Fruit fly (Drosophila melanogaster) whole organism, embryonic: ENCODE results near the gene sphinx1.
A peak's percentile ranks its signal among the peaks of the same experiment; 100 is the strongest.

Source experiments
- CG12155 ChIP-seq: fragments of 200-800 bp; sonication (Bioruptor generic); optimal IDR thresholded peaks from 3 replicates; lab custom pipeline; 2016; ENCODE audit warnings: missing biosample characterization, missing genetic modification characterization
- CG15601 ChIP-seq: fragments of 200-800 bp; sonication (Bioruptor generic); optimal IDR thresholded peaks from 3 replicates; lab custom pipeline; 2019; ENCODE audit warnings: missing biosample characterization, mild to moderate bottlenecking, missing genetic modification characterization, moderate library complexity
- CG7786 ChIP-seq: fragments of 200-800 bp; sonication (Bioruptor generic); optimal IDR thresholded peaks from 2 replicates; lab custom pipeline; 2016; ENCODE audit warnings: missing biosample characterization, missing genetic modification characterization
- Eip74EF ChIP-seq, 2 experiments: fragments of 200-800 bp in 1 of 2; fragments of >200 bp in 1 of 2; sonication (Bioruptor generic) in 1 of 2; optimal IDR thresholded peaks; 2 replicates each; lab custom pipeline; 2017 to 2019; ENCODE audit warnings: missing biosample characterization in 2 of 2, missing genetic modification characterization in 2 of 2, mild to moderate bottlenecking in 1 of 2, moderate library complexity in 1 of 2
- Gsc ChIP-seq: fragments of 200-800 bp; sonication (Bioruptor generic); IDR thresholded peaks from 2 replicates; pipeline ENCODE4 v1.3.6; 2022; ENCODE audit warnings: missing biosample characterization, missing genetic modification characterization
- HHEX ChIP-seq: fragments of 200-800 bp; sonication (Bioruptor generic); optimal IDR thresholded peaks from 3 replicates; lab custom pipeline; 2017; ENCODE audit warnings: missing biosample characterization, mild to moderate bottlenecking, missing genetic modification characterization, missing genetic modification reagents
- Stat92E ChIP-seq, 3 experiments: fragments of >200 bp in 2 of 3; fragments of 200-800 bp in 1 of 3; sonication (Bioruptor generic) in 1 of 3; optimal IDR thresholded peaks; 2 replicates each; lab custom pipeline; 2017 to 2019; ENCODE audit warnings: missing biosample characterization in 3 of 3, missing genetic modification characterization in 3 of 3, mild to moderate bottlenecking in 1 of 3, moderate library complexity in 1 of 3
- chinmo ChIP-seq: fragments of 200-800 bp; sonication (Bioruptor generic); IDR thresholded peaks from 4 replicates; pipeline ENCODE4 v1.3.6; 2022; ENCODE audit warnings: missing biosample characterization, missing genetic modification characterization; ENCODE audit not compliant: partially characterized antibody
- eve ChIP-seq, 2 experiments: fragments of >200 bp; optimal IDR thresholded peaks; 2 replicates each; lab custom pipeline; 2017; ENCODE audit warnings: missing biosample characterization in 2 of 2, missing genetic modification characterization in 2 of 2
- nom ChIP-seq: fragments of 200-800 bp; sonication (Bioruptor generic); optimal IDR thresholded peaks from 2 replicates; lab custom pipeline; 2017; ENCODE audit warnings: missing biosample characterization, missing genetic modification characterization, mild to moderate bottlenecking, moderate library complexity, missing genetic modification reagents
- toy ChIP-seq: fragments of 200-800 bp; sonication (Bioruptor generic); IDR thresholded peaks from 2 replicates; pipeline ENCODE4 v1.3.6; 2022; ENCODE audit warnings: missing biosample characterization, missing genetic modification characterization

Gene sphinx1

DNA sequence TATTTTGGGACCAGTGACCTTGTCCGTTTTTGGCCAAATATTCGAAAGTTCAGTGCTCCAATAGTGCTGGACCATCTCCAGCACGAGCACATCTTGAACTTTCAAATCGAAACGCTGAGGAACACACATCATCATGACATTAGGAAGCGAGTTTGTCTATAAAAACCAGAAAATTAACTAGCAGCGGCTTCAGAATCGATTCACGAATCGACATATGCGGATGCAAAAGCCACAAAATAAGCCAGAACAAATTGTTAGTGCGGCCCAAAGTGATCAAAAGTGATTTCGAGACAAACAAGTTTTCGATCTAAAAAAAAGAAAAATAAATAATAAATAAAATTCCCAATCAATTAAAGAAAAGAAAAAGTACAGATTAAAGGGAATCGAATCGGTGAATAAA is 48.8 kb downstream of the sphinx1 start, which contains the start of gene CG8563 (continued):
- TF ChIP-seq nom (GFP tag; lab: Kevin White, UChicago) (no peak), CG7786 (no peak)

dm6 chr3L:7390004-7390403 is 49.2 kb downstream of the sphinx1 start:
- TF ChIP-seq Eip74EF (GFP tag; optimal IDR thresholded peaks at IDR 0.05; lab: Kevin White, UChicago) (peak in 1 of 2 experiments; percentile 68), Gsc (GFP tag; lab: Robert Waterston, UW) (no peak), CG15601 (tag; lab: Kevin White, UChicago) (no peak), Stat92E (GFP tag; optimal IDR thresholded peaks at IDR 0.05; lab: Kevin White, UChicago) (no peak), CG12155 (GFP tag; lab: Kevin White, UChicago) (no peak), toy (GFP tag; lab: Robert Waterston, UW) (no peak), chinmo (GFP tag; lab: Robert Waterston, UW) (0 out of 4 replicates have a peak, but pooled peaks have one; percentile 51), HHEX (no peak), eve (GFP tag; optimal IDR thresholded peaks at IDR 0.05; lab: Kevin White, UChicago) (no peak)
- TF ChIP-seq, all 482 proteins: peak for 2
